Worm (Caenorhabditis elegans) whole organism, young adult: ENCODE measurements around the gene F21C10.13.

Experiments used
- K11D2.4 ChIP-seq: fragments of 200-800 bp; sonication (Bioruptor generic); IDR thresholded peaks from 2 replicates; pipeline ENCODE4 v1.3.6; 2022; ENCODE audit warnings: missing genetic modification reagents, missing genetic modification characterization, missing compliant biosample characterization
- Y53G8AR.9 ChIP-seq: fragments of 200-800 bp; sonication (Bioruptor generic); conservative IDR thresholded peaks from 2 replicates; pipeline ENCODE4 v1.3.6; 2022; ENCODE audit warnings: missing genetic modification reagents, missing genetic modification characterization, missing compliant biosample characterization
- ceh-58 ChIP-seq: fragments of 200-800 bp; sonication (Bioruptor generic); IDR thresholded peaks from 2 replicates; pipeline ENCODE4 v1.3.6; 2022; ENCODE audit warnings: missing genetic modification characterization, missing compliant biosample characterization
- ceh-79 ChIP-seq: sonication (generic microtip); optimal IDR thresholded peaks from 2 replicates; lab custom pipeline; 2017; ENCODE audit warnings: mild to moderate bottlenecking, missing genetic modification characterization, missing compliant biosample characterization
- gei-17 ChIP-seq: fragments of 200-800 bp; sonication (Bioruptor generic); optimal IDR thresholded peaks from 2 replicates; lab custom pipeline; 2018; ENCODE audit warnings: mild to moderate bottlenecking, missing genetic modification characterization, missing compliant biosample characterization
- lsy-27 ChIP-seq: sonication (generic microtip); optimal IDR thresholded peaks from 2 replicates; lab custom pipeline; 2017; ENCODE audit warnings: missing genetic modification characterization, mild to moderate bottlenecking, missing compliant biosample characterization, antibody characterized with exemption, missing genotype, borderline replicate concordance; ENCODE audit not compliant: insufficient read depth
- pha-4 ChIP-seq: fragments of 150-350 bp; sonication (generic microtip); optimal IDR thresholded peaks from 2 replicates; lab custom pipeline; 2014; ENCODE audit warnings: missing biosample characterization, missing genetic modification reagents, missing genetic modification characterization
- tlf-1 ChIP-seq: fragments of 200-800 bp; sonication (Bioruptor generic); optimal IDR thresholded peaks from 2 replicates; lab custom pipeline; 2018; ENCODE audit warnings: mild to moderate bottlenecking, missing genetic modification characterization, missing compliant biosample characterization
- unc-130 ChIP-seq: sonication (generic microtip); optimal IDR thresholded peaks from 2 replicates; lab custom pipeline; 2016; ENCODE audit warnings: missing genetic modification reagents, missing genetic modification characterization, missing compliant biosample characterization
- ztf-25 ChIP-seq: fragments of 200-800 bp; sonication (Bioruptor generic); IDR thresholded peaks from 2 replicates; pipeline ENCODE4 v1.3.6; 2022; ENCODE audit warnings: missing genetic modification reagents, missing genetic modification characterization, missing compliant biosample characterization

DNA sequence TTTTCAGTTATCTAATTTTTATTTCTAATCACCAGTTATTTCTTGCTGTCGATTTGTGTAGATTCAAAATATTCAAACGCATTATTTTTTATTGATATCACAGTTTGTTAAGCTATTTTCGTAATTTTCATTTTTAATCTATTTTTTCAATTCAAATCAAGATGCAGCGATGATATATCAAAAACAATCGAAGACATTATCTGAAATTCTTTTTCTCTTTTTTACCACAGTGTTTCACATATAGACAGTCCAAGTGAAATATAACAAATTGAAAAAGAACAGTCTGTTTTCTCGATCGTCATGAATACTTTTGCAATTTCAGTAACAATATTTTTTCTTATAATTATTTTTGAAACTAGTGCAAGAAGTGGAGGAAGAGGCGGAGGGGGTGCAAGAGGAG, 3.2 kb downstream of the F21C10.13 start, which contains the start of gene F21C10.5:
- TF ChIP-seq pha-4 (tag; lab: Kevin White, UChicago) (no peak), ceh-79 (tag; lab: Kevin White, UChicago) (no peak), unc-130 (no peak), tlf-1 (GFP tag; lab: Kevin White, UChicago) (no peak), ztf-25 (no peak), Y53G8AR.9 (GFP tag; lab: Robert Waterston, UW) (no peak), ceh-58 (no peak), K11D2.4 (GFP tag; lab: Robert Waterston, UW) (no peak), lsy-27 (tag; lab: Kevin White, UChicago) (no peak), gei-17 (GFP tag; lab: Kevin White, UChicago) (no peak)
